Fruit fly (Drosophila melanogaster): ENCODE measurements around the gene CG15728.

Gene CG15728

dm6 chrX:12675798-12676553 lies 51.9 kb downstream of the CG15728 start:
- TF ChIP-seq EcR (GFP tag; optimal IDR thresholded peaks at IDR 0.05) (no peak), D1 (tag; optimal IDR thresholded peaks at IDR 0.05) (no peak), fd96Ca (GFP tag; IDR thresholded peaks at IDR 0.05) (no peak), CG8159 (tag; optimal IDR thresholded peaks at IDR 0.05) (no peak)

dm6 chrX:12676554-12677336 lies 52.7 kb downstream of the CG15728 start:
- TF ChIP-seq CG8159 (tag; optimal IDR thresholded peaks at IDR 0.05) (peak; percentile 55), CG34367 (tag; optimal IDR thresholded peaks at IDR 0.05) (peak; percentile 67), CG14655 (GFP tag; optimal IDR thresholded peaks at IDR 0.05) (peak; percentile 72), fd96Ca (GFP tag; IDR thresholded peaks at IDR 0.05) (peak; percentile 61; the same call in 2 of the 3 replicates), D1 (tag; optimal IDR thresholded peaks at IDR 0.05) (no peak), CG4496 (GFP tag; IDR thresholded peaks at IDR 0.05) (peak; percentile 88), CG12605 (GFP tag; IDR thresholded peaks at IDR 0.05) (peak; percentile 83), Pif1A (GFP tag; optimal IDR thresholded peaks at IDR 0.05) (peak; percentile 81), gl (tag; optimal IDR thresholded peaks at IDR 0.05) (peak; percentile 92), EcR (GFP tag; optimal IDR thresholded peaks at IDR 0.05) (peak; percentile 84), CG9948 (tag; optimal IDR thresholded peaks at IDR 0.05) (peak; percentile 61), Snoo (tag; optimal IDR thresholded peaks at IDR 0.05) (peak; percentile 71), CG17806 (tag; optimal IDR thresholded peaks at IDR 0.05) (peak; percentile 56), CG8301 (tag; optimal IDR thresholded peaks at IDR 0.05) (peak; percentile 35), CG10348 (GFP tag; IDR thresholded peaks at IDR 0.05) (no peak), Pif1B (GFP tag; optimal IDR thresholded peaks at IDR 0.05) (peak; percentile 79), rn (GFP tag; IDR thresholded peaks at IDR 0.05) (peak; percentile 47; the same call in 1 of the 2 replicates), Ets98B (GFP tag; IDR thresholded peaks at IDR 0.05) (peak; percentile 75), CG13204 (GFP tag; optimal IDR thresholded peaks at IDR 0.05) (peak; percentile 86), CG32121 (GFP tag; IDR thresholded peaks at IDR 0.05) (peak; percentile 84), CG15710 (tag; optimal IDR thresholded peaks at IDR 0.05) (peak; percentile 70)

Data from whole organism, pupa.